Worm (Caenorhabditis elegans): Measurements from ENCODE around the gene BE10.4.

DNA sequence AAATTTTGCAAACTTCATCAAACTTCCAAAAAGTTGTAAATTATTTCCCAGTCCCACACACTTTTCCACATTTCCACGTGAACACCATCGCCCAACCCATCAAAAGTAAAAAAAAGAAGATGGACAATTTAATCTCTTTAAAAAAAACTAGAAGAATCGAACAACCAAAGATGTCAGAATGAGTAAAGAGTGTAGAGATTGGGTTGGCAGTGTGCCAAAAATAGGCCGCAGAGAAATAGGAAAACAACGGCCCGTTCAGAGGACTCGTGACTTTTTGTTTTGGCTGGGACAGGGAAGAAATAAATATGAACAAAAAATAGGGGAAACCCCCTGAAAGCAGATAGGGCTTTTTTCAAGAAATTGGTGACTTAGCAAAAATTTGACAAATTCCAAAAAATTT, 29.6 kb downstream of the BE10.4 start:
- TF ChIP-seq tbx-11 (GFP tag; IDR thresholded peaks at IDR 0.05) (no peak), F13C5.2 (tag; optimal IDR thresholded peaks at IDR 0.05) (no peak), scrt-1 (GFP tag; IDR thresholded peaks at IDR 0.05) (no peak), ama-1 (optimal IDR thresholded peaks at IDR 0.05) (no peak), flt-1 (GFP tag; IDR thresholded peaks at IDR 0.05) (no peak), tra-4 (tag; optimal IDR thresholded peaks at IDR 0.05) (no peak), tbx-37 (GFP tag; conservative IDR thresholded peaks at IDR 0.05) (no peak), ceh-13 (GFP tag; optimal IDR thresholded peaks at IDR 0.05) (no peak), aly-1 (tag; optimal IDR thresholded peaks at IDR 0.05) (no peak)
